Fruit fly (Drosophila melanogaster): ENCODE data around the gene Surf4.

The Surf4 gene

DNA sequence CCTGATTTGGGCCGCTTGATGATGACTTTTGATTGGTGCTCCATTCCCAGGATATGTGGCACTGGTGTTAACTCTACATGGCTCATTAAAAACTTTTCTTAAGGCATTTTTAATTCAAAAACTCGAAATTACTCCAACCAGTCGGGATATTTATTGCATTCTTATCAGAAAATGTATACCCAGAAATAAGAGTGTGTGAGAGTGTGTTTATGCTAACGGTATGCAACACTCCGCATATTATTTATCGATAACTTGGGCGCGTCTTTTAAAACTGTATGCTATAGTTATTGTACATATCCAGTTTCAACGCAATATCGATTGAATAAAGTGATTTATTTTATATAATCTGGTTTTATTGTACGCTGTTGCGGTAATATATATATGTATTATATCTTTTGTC is 21.5 kb upstream of the Surf4 start, which contains the start of gene CG34404 (continued):
- TF ChIP-seq crol (GFP tag; IDR thresholded peaks at IDR 0.05) (no peak), Nf-YC (tag; optimal IDR thresholded peaks at IDR 0.05) (no peak), CG13624 (GFP tag; optimal IDR thresholded peaks at IDR 0.05) (no peak), Atf-2 (GFP tag; optimal IDR thresholded peaks at IDR 0.05) (no peak), CG9932 (GFP tag; IDR thresholded peaks at IDR 0.05) (no peak), unc-4 (GFP tag; IDR thresholded peaks at IDR 0.05; ENCODE audit: partially characterized antibody) (0 out of 2 replicates have a peak, but pooled peaks have one; percentile 24), Ets97D (GFP tag; optimal IDR thresholded peaks at IDR 0.05) (peak; percentile 4), ems (GFP tag; optimal IDR thresholded peaks at IDR 0.05) (no peak), fd3F (GFP tag; optimal IDR thresholded peaks at IDR 0.05) (no peak), bbx (GFP tag; IDR thresholded peaks at IDR 0.05; ENCODE audit: partially characterized antibody) (peak; percentile 39), MBD-R2 (GFP tag; IDR thresholded peaks at IDR 0.05) (peak; percentile 39; the same call in 1 of the 2 replicates), chinmo (GFP tag; IDR thresholded peaks at IDR 0.05; ENCODE audit: partially characterized antibody) (0 out of 4 replicates have a peak, but pooled peaks have one; percentile 57), zfh1 (GFP tag; IDR thresholded peaks at IDR 0.05) (no peak), BEAF-32 (GFP tag; optimal IDR thresholded peaks at IDR 0.05) (peak; percentile 38), YL-1 (GFP tag; optimal IDR thresholded peaks at IDR 0.05) (peak; percentile 9), ato (GFP tag; IDR thresholded peaks at IDR 0.05; ENCODE audit: partially characterized antibody) (peak; percentile 17; the same call in 1 of the 2 replicates), CG11247 (GFP tag; IDR thresholded peaks at IDR 0.05) (no peak), Elba2 (GFP tag; optimal IDR thresholded peaks at IDR 0.05) (peak; percentile 31), CG5245 (GFP tag; optimal IDR thresholded peaks at IDR 0.05) (no peak), CG8290 (GFP tag; optimal IDR thresholded peaks at IDR 0.05) (no peak), CG8290 (tag; optimal IDR thresholded peaks at IDR 0.05) (peak in 1 of 2 experiments; percentile 28), CG13287 (GFP tag; IDR thresholded peaks at IDR 0.05; ENCODE audit: partially characterized antibody) (peak; percentile 62), seq (GFP tag; IDR thresholded peaks at IDR 0.05) (no peak), bsh (GFP tag; optimal IDR thresholded peaks at IDR 0.05) (no peak), insv (GFP tag; optimal IDR thresholded peaks at IDR 0.05) (peak; percentile 61 to 96), CG17829 (tag; optimal IDR thresholded peaks at IDR 0.05) (no peak), trh (GFP tag; optimal IDR thresholded peaks at IDR 0.05) (no peak), crp (GFP tag; optimal IDR thresholded peaks at IDR 0.05) (peak in 1 of 2 experiments; percentile 36)

DNA sequence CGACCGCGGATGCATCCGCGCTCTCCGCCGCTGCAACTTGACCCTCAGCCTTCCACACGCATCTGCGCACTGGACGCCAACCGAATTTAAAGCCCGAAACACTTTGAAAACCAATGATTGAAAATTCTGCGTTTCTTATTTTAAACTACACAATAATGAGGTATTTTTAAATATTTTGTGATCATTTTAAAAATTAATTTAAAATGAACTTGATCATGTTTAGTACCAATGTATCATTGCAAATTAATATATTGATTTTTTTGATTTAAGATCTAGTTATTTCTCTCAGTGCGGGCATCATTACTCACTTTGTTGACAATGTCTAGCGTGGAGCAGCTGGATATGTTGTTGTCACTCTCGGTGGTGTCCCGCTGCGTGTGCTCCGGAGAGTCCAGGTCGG is 20.9 kb upstream of the Surf4 start:
- peak; percentile 56 for TF ChIP-seq zf30C (GFP tag; optimal IDR thresholded peaks at IDR 0.05)
- TF ChIP-seq CG18262 (tag; optimal IDR thresholded peaks at IDR 0.05), result peak; percentile 47
- no peak for TF ChIP-seq E2f2 (GFP tag; IDR thresholded peaks at IDR 0.05)
- peak; percentile 18; the same call in 1 of the 2 replicates for TF ChIP-seq ttk (GFP tag; IDR thresholded peaks at IDR 0.05)
- TF ChIP-seq CG14441 (GFP tag; IDR thresholded peaks at IDR 0.05), result peak; percentile 51
- no peak for TF ChIP-seq prd (optimal IDR thresholded peaks at IDR 0.05)
- peak; percentile 40; the same call in 2 of the 3 replicates for TF ChIP-seq prd (GFP tag; IDR thresholded peaks at IDR 0.05)
- 0 out of 2 replicates have a peak, but pooled peaks have one; percentile 10 for TF ChIP-seq Atf6 (GFP tag; IDR thresholded peaks at IDR 0.05)
- TF ChIP-seq hbn (GFP tag; IDR thresholded peaks at IDR 0.05; ENCODE audit: partially characterized antibody), result no peak
- peak; percentile 30 for TF ChIP-seq CG12659 (GFP tag; optimal IDR thresholded peaks at IDR 0.05)
- TF ChIP-seq seq (GFP tag; IDR thresholded peaks at IDR 0.05), result peak; percentile 67
- TF ChIP-seq trem (tag; optimal IDR thresholded peaks at IDR 0.05), result no peak
- no peak for TF ChIP-seq chn (GFP tag; optimal IDR thresholded peaks at IDR 0.05)
- TF ChIP-seq rib (GFP tag; IDR thresholded peaks at IDR 0.05), result no peak
- no peak for TF ChIP-seq CG10147 (GFP tag; optimal IDR thresholded peaks at IDR 0.05)
- TF ChIP-seq CG11695 (GFP tag; IDR thresholded peaks at IDR 0.05), result peak; percentile 61; the same call in 2 of the 3 replicates
- TF ChIP-seq CG1603 (tag; optimal IDR thresholded peaks at IDR 0.05), result peak; percentile 17
- no peak for TF ChIP-seq chinmo (GFP tag; IDR thresholded peaks at IDR 0.05; ENCODE audit: partially characterized antibody)
- TF ChIP-seq esg (GFP tag; conservative IDR thresholded peaks at IDR 0.05), result peak; percentile 45; the same call in 1 of the 2 replicates
- peak; percentile 8 for TF ChIP-seq fd3F (GFP tag; optimal IDR thresholded peaks at IDR 0.05)
- no peak for TF ChIP-seq CG16813 (GFP tag; IDR thresholded peaks at IDR 0.05; ENCODE audit: partially characterized antibody)
- no peak for TF ChIP-seq CG4820 (GFP tag; optimal IDR thresholded peaks at IDR 0.05)
- no peak for TF ChIP-seq CG5953 (GFP tag; IDR thresholded peaks at IDR 0.05)
- no peak for TF ChIP-seq CG4707 (GFP tag; optimal IDR thresholded peaks at IDR 0.05)
- peak; percentile 64; the same call in 1 of the 2 replicates for TF ChIP-seq HLH3B (GFP tag; IDR thresholded peaks at IDR 0.05)
- no peak for TF ChIP-seq CG10654 (GFP tag; optimal IDR thresholded peaks at IDR 0.05)
